Worm (Caenorhabditis elegans): ENCODE measurements around the gene ZK616.1.

DNA sequence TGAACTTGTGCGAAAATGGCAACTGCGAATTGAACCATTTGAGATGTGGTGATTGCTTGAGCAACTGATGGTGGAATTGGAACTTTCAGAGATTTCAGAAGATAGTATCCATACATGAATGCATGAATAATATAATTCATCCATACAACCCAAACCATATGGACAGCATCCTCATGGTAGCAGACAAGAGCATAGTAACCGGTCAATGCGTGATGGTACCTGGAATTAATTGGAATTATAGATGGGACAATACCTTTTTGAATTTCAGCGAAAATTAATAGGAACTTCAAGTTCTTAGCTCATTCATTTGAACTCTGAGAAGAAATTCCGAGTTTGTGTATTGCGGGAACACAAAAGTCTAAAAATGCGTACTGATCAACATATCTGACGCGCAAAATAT, 25.8 kb upstream of the ZK616.1 start:
- TF ChIP-seq pha-4 (tag; optimal IDR thresholded peaks at IDR 0.05) (no peak), nhr-12 (tag; optimal IDR thresholded peaks at IDR 0.05) (no peak), drap-1 (GFP tag; optimal IDR thresholded peaks at IDR 0.05) (no peak)
